Worm (Caenorhabditis elegans): ENCODE data around the gene srd-23.
"Not testable (repeated sequence)": the region's sequence is repeated elsewhere in the genome, so short reads cannot be mapped to it uniquely, and the experiment has no call there.

The srd-23 gene

DNA sequence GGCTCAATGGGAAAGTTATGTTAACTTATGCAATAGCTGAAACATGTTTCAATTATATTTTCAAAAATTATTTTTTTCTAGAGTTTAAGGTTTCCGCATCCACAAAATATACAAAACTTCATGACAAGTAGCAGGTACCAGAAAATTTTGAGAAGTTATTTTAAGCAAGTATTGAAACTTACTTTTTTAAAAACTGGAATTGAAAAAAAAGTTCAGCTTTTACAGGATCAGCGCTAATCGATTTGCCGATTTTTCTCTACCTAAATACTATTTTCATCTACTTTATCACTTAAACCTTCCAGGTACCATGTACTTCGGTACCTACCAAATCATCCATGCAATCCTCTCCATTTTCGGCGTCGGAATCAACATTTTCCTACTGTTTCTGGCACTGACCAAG, at the start of gene srd-23:
srd-23 (plus strand) TSS at position 301 of the 400 bp plus-strand sequence.
- TF ChIP-seq ZK546.5 (tag; optimal IDR thresholded peaks at IDR 0.05) (no peak), lin-13 (GFP tag; optimal IDR thresholded peaks at IDR 0.05) (no peak), peb-1 (tag; optimal IDR thresholded peaks at IDR 0.05) (no peak), mbf-1 (tag; optimal IDR thresholded peaks at IDR 0.05) (no peak), nhr-10 (tag; optimal IDR thresholded peaks at IDR 0.05) (no peak), zag-1 (tag; optimal IDR thresholded peaks at IDR 0.05) (no peak), unc-39 (tag; optimal IDR thresholded peaks at IDR 0.05) (no peak), lin-39 (tag; optimal IDR thresholded peaks at IDR 0.05) (no peak), ztf-4 (tag; optimal IDR thresholded peaks at IDR 0.05) (no peak), gmeb-1 (tag; optimal IDR thresholded peaks at IDR 0.05) (no peak), egl-27 (tag; optimal IDR thresholded peaks at IDR 0.05) (no peak), skn-1 (tag; optimal IDR thresholded peaks at IDR 0.05) (no peak), nhr-21 (tag; optimal IDR thresholded peaks at IDR 0.05) (no peak)

DNA sequence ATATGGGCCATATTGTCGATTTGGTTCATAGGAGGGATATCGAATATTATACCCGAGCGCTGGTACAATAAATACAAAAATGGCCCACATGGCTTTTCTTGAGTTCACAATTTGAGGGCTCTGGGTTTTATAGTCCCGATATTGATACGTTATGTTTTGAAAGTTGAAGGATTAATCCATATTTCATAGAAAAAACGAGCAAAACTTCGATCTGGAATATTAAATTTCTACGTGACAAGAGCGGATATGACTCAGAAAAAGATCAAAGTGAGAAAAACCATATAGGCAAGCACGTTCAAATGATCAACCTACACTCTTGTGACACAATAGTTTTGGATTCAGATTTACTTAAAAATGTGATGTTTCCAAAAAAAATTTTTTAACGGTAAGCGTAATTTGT, 48.0 kb upstream of the srd-23 start, which contains the start of gene col-135:
col-135 (minus strand) TSS at position 101 of the 400 bp plus-strand sequence.
- TF ChIP-seq mdl-1 (tag; optimal IDR thresholded peaks at IDR 0.05): no peak
- TF ChIP-seq mab-5 (tag; optimal IDR thresholded peaks at IDR 0.05): no peak
- no peak for TF ChIP-seq ZK546.5 (tag; optimal IDR thresholded peaks at IDR 0.05)
- TF ChIP-seq ama-1 (optimal IDR thresholded peaks at IDR 0.05): no peak
- TF ChIP-seq ztf-4 (tag; optimal IDR thresholded peaks at IDR 0.05): no peak
- TF ChIP-seq mbf-1 (tag; optimal IDR thresholded peaks at IDR 0.05): no peak
- no peak for TF ChIP-seq lin-11 (tag; optimal IDR thresholded peaks at IDR 0.05)
- no peak for TF ChIP-seq nhr-21 (tag; optimal IDR thresholded peaks at IDR 0.05)
- no peak for TF ChIP-seq alr-1 (tag; optimal IDR thresholded peaks at IDR 0.05)
- no peak for TF ChIP-seq aly-2 (tag; optimal IDR thresholded peaks at IDR 0.05)

DNA sequence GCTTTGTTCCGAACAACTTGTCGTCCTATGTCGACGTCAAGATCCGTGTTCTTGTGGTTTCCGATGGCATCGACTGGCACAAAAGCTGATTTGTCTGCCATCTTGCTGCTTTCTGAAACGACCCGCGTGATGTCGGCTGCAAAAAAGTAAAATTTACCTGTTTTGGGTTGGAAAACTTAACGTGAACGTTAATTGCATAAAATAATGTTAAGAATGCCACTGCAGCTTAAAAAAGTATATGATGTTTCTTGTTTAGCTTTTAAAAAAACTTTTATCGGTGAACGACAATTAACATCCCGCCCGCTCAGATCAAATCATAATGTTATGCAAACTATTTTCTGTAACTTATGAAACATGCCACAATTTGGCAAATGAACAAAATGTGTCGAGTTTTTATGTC, 45.8 kb upstream of the srd-23 start, which contains the start of gene M199.8:
M199.8 (minus strand) TSS at position 101 of the 400 bp plus-strand sequence.
- not testable (repeated sequence) for TF ChIP-seq mdl-1, peb-1, dmd-4 (tag; optimal IDR thresholded peaks at IDR 0.05)

ce11 chrIV:15140832-15141231, 38.9 kb upstream of the srd-23 start, which contains the start of gene srg-51:
srg-51 (minus strand) TSS chrIV:15140932.
- TF ChIP-seq F13H6.1 (tag; optimal IDR thresholded peaks at IDR 0.05) (no peak), unc-55 (GFP tag; optimal IDR thresholded peaks at IDR 0.05) (no peak), mdl-1 (tag; optimal IDR thresholded peaks at IDR 0.05) (no peak), lin-39 (tag; optimal IDR thresholded peaks at IDR 0.05) (no peak), ztf-4 (tag; optimal IDR thresholded peaks at IDR 0.05) (no peak), blmp-1 (tag; optimal IDR thresholded peaks at IDR 0.05; ENCODE audit: insufficient read depth) (no peak), elt-1 (tag; optimal IDR thresholded peaks at IDR 0.05) (no peak), lsy-2 (tag; optimal IDR thresholded peaks at IDR 0.05) (no peak), nhr-77 (tag; optimal IDR thresholded peaks at IDR 0.05) (no peak), alr-1 (tag; optimal IDR thresholded peaks at IDR 0.05) (no peak), unc-39 (tag; optimal IDR thresholded peaks at IDR 0.05) (no peak), sem-4 (tag; optimal IDR thresholded peaks at IDR 0.05) (no peak), snpc-4 (tag; optimal IDR thresholded peaks at IDR 0.05) (no peak), egl-27 (tag; optimal IDR thresholded peaks at IDR 0.05) (no peak), nhr-6 (tag; optimal IDR thresholded peaks at IDR 0.05) (no peak)

- TF ChIP-seq nhr-237 (tag; optimal IDR thresholded peaks at IDR 0.05) (no peak), lin-13 (GFP tag; optimal IDR thresholded peaks at IDR 0.05) (no peak), sem-4 (tag; optimal IDR thresholded peaks at IDR 0.05) (no peak), ama-1 (optimal IDR thresholded peaks at IDR 0.05) (no peak), mbf-1 (tag; optimal IDR thresholded peaks at IDR 0.05) (no peak), gmeb-1 (tag; optimal IDR thresholded peaks at IDR 0.05) (no peak), nhr-12 (tag; optimal IDR thresholded peaks at IDR 0.05) (no peak), nhr-77 (tag; optimal IDR thresholded peaks at IDR 0.05) (no peak), elt-3 (tag; optimal IDR thresholded peaks at IDR 0.05) (no peak), lin-11 (tag; optimal IDR thresholded peaks at IDR 0.05) (no peak), ceh-82 (tag; optimal IDR thresholded peaks at IDR 0.05) (no peak), unc-55 (GFP tag; optimal IDR thresholded peaks at IDR 0.05) (no peak), nhr-25 (tag; optimal IDR thresholded peaks at IDR 0.05) (no peak), dmd-4 (tag; optimal IDR thresholded peaks at IDR 0.05) (no peak), nhr-6 (tag; optimal IDR thresholded peaks at IDR 0.05) (no peak), zag-1 (tag; optimal IDR thresholded peaks at IDR 0.05) (no peak)
Observed at ce11 chrIV:15147104-15147503, 32.6 kb upstream of the srd-23 start, which contains the start of gene str-78. str-78 (minus strand) TSS chrIV:15147204.
